Fruit fly (Drosophila melanogaster): ENCODE data around the gene CG6321.

CG6321 gene

dm6 chr3L:11097982-11098663 lies 37.1 kb upstream of the CG6321 start, which contains the start of the genes Irbp18 and APP-BP1 (continued):
- TF ChIP-seq usp (GFP tag; optimal IDR thresholded peaks at IDR 0.05) (no peak), CrebA (GFP tag; optimal IDR thresholded peaks at IDR 0.05; ENCODE audit: borderline replicate concordance) (no peak), OdsH (GFP tag; optimal IDR thresholded peaks at IDR 0.05) (peak; percentile 94), Dfd (GFP tag; optimal IDR thresholded peaks at IDR 0.05) (no peak), br (GFP tag; optimal IDR thresholded peaks at IDR 0.05) (peak; percentile 95), Sp1 (GFP tag; optimal IDR thresholded peaks at IDR 0.05) (peak; percentile 93), Hr83 (GFP tag; optimal IDR thresholded peaks at IDR 0.05; ENCODE audit: poor library complexity, severe bottlenecking) (peak; percentile 82), dmrt93B (GFP tag; optimal IDR thresholded peaks at IDR 0.05) (peak; percentile 86), GATAd (GFP tag; optimal IDR thresholded peaks at IDR 0.05) (peak; percentile 81), Abd-B (GFP tag; optimal IDR thresholded peaks at IDR 0.05) (no peak), dsf (GFP tag; optimal IDR thresholded peaks at IDR 0.05; ENCODE audit: borderline replicate concordance) (peak; percentile 80), sage (GFP tag; optimal IDR thresholded peaks at IDR 0.05) (peak; percentile 87)

dm6 chr3L:11096195-11096908 lies 35.3 kb upstream of the CG6321 start, which contains the start of the genes CG46439, Iyd and CG33947:
TSS of gene CG46439 (minus strand) at chr3L:11096245.
TSS of gene Iyd (minus strand) at chr3L:11096245.
TSS of gene CG33947 (plus strand) at chr3L:11096496.
- TF ChIP-seq dsf (GFP tag; optimal IDR thresholded peaks at IDR 0.05; ENCODE audit: borderline replicate concordance): no peak
- TF ChIP-seq woc (GFP tag; optimal IDR thresholded peaks at IDR 0.05): peak; percentile 16
- no peak for TF ChIP-seq Rel (GFP tag; optimal IDR thresholded peaks at IDR 0.05)
- TF ChIP-seq Rel (tag; optimal IDR thresholded peaks at IDR 0.05): peak; percentile 90
- TF ChIP-seq psq (GFP tag; optimal IDR thresholded peaks at IDR 0.05): peak; percentile 54
- peak; percentile 50 for TF ChIP-seq fru (GFP tag; optimal IDR thresholded peaks at IDR 0.05)
- TF ChIP-seq sv (GFP tag; optimal IDR thresholded peaks at IDR 0.05): no peak
- TF ChIP-seq rgr (GFP tag; optimal IDR thresholded peaks at IDR 0.05): peak; percentile 16
- TF ChIP-seq brk (GFP tag; optimal IDR thresholded peaks at IDR 0.05): peak; percentile 78
- TF ChIP-seq Dif (GFP tag; optimal IDR thresholded peaks at IDR 0.05; ENCODE audit: partially characterized antibody): peak; percentile 40
- no peak for TF ChIP-seq Hr83 (GFP tag; optimal IDR thresholded peaks at IDR 0.05; ENCODE audit: poor library complexity, severe bottlenecking)
- TF ChIP-seq foxo (GFP tag; optimal IDR thresholded peaks at IDR 0.05): peak; percentile 21 to 41
- TF ChIP-seq HLH106 (tag; optimal IDR thresholded peaks at IDR 0.05): peak; percentile 23
- TF ChIP-seq br (GFP tag; optimal IDR thresholded peaks at IDR 0.05): peak; percentile 43
- TF ChIP-seq Dfd (GFP tag; optimal IDR thresholded peaks at IDR 0.05): no peak
- no peak for TF ChIP-seq tai (GFP tag; optimal IDR thresholded peaks at IDR 0.05)
- TF ChIP-seq N (GFP tag; optimal IDR thresholded peaks at IDR 0.05): no peak
- TF ChIP-seq Abd-B (GFP tag; optimal IDR thresholded peaks at IDR 0.05): no peak
- TF ChIP-seq CrebA (GFP tag; optimal IDR thresholded peaks at IDR 0.05; ENCODE audit: borderline replicate concordance): no peak
- no peak for TF ChIP-seq Hr78 (GFP tag; optimal IDR thresholded peaks at IDR 0.05)
- TF ChIP-seq pan (optimal IDR thresholded peaks at IDR 0.05): no peak
- no peak for TF ChIP-seq OdsH (GFP tag; optimal IDR thresholded peaks at IDR 0.05)
- TF ChIP-seq Jra (GFP tag; optimal IDR thresholded peaks at IDR 0.05): peak; percentile 34
- TF ChIP-seq h (GFP tag; optimal IDR thresholded peaks at IDR 0.05): peak; percentile 43
- no peak for TF ChIP-seq CG9705 (GFP tag; optimal IDR thresholded peaks at IDR 0.05)
- TF ChIP-seq dmrt93B (GFP tag; optimal IDR thresholded peaks at IDR 0.05): no peak
- TF ChIP-seq usp (GFP tag; optimal IDR thresholded peaks at IDR 0.05): no peak
- peak; percentile 49 for TF ChIP-seq Hnf4 (GFP tag; optimal IDR thresholded peaks at IDR 0.05)
- no peak for TF ChIP-seq jim (GFP tag; optimal IDR thresholded peaks at IDR 0.05)
- peak; percentile 75 for TF ChIP-seq Vsx2 (GFP tag; optimal IDR thresholded peaks at IDR 0.05; ENCODE audit: partially characterized antibody)
- TF ChIP-seq Myc (optimal IDR thresholded peaks at IDR 0.05): peak; percentile 7
- TF ChIP-seq GATAd (GFP tag; optimal IDR thresholded peaks at IDR 0.05): no peak
- TF ChIP-seq CG32264 (GFP tag; optimal IDR thresholded peaks at IDR 0.05): peak; percentile 67
- no peak for TF ChIP-seq ey (GFP tag; optimal IDR thresholded peaks at IDR 0.05)
- TF ChIP-seq Sp1 (GFP tag; optimal IDR thresholded peaks at IDR 0.05): peak; percentile 53
- TF ChIP-seq Mio (GFP tag; optimal IDR thresholded peaks at IDR 0.05): no peak
- peak; percentile 80 for TF ChIP-seq sage (GFP tag; optimal IDR thresholded peaks at IDR 0.05)
- TF ChIP-seq lola (GFP tag; optimal IDR thresholded peaks at IDR 0.05): no peak
- no peak for TF ChIP-seq dl (GFP tag; optimal IDR thresholded peaks at IDR 0.05; ENCODE audit: insufficient read depth in 1 of 2, partially characterized antibody in 2 of 2)
